Fruit fly (Drosophila melanogaster) whole organism, embryonic: ENCODE measurements around the gene CG15170.

Experiments
- Ada2b ChIP-seq: fragments of 200-800 bp; sonication (Bioruptor generic); IDR thresholded peaks from 2 replicates; pipeline ENCODE4 v1.3.6; 2022; ENCODE audit warnings: missing biosample characterization, missing genetic modification characterization
- Antp ChIP-seq: fragments of 200-800 bp; sonication (Bioruptor generic); optimal IDR thresholded peaks from 3 replicates; lab custom pipeline; 2016; ENCODE audit warnings: missing biosample characterization, missing genetic modification characterization
- Awh ChIP-seq: fragments of 200-800 bp; sonication (Bioruptor generic); IDR thresholded peaks from 2 replicates; pipeline ENCODE4, ENCODE4 v1.3.6; 2022; ENCODE audit warnings: missing biosample characterization, missing genetic modification characterization
- BEAF-32 ChIP-seq: fragments of 200-800 bp; sonication (Bioruptor generic); optimal IDR thresholded peaks from 3 replicates; lab custom pipeline; 2017; ENCODE audit warnings: missing biosample characterization, missing genetic modification characterization, mild to moderate bottlenecking, moderate library complexity, missing genetic modification reagents
- Blimp-1 ChIP-seq: fragments of 200-800 bp; sonication (Bioruptor generic); optimal IDR thresholded peaks from 3 replicates; lab custom pipeline; 2018; ENCODE audit warnings: missing biosample characterization, missing genetic modification characterization, mild to moderate bottlenecking, moderate library complexity, missing genetic modification reagents
- Bteb2 ChIP-seq: fragments of 200-800 bp; sonication (Bioruptor generic); optimal IDR thresholded peaks from 2 replicates; lab custom pipeline; 2016; ENCODE audit warnings: missing biosample characterization, missing genetic modification characterization
- CG10274 ChIP-seq: fragments of 200-800 bp; sonication (Bioruptor generic); optimal IDR thresholded peaks from 3 replicates; lab custom pipeline; 2017; ENCODE audit warnings: missing biosample characterization, mild to moderate bottlenecking, missing genetic modification characterization
- CG11560 ChIP-seq: fragments of 200-800 bp; sonication (Bioruptor generic); IDR thresholded peaks from 3 replicates; pipeline ENCODE4 v1.3.6; 2022; ENCODE audit warnings: missing biosample characterization, missing genetic modification characterization
- CG12219 ChIP-seq: fragments of 200-800 bp; sonication (Bioruptor generic); optimal IDR thresholded peaks from 3 replicates; lab custom pipeline; 2018; ENCODE audit warnings: missing biosample characterization, mild to moderate bottlenecking, missing genetic modification characterization
- CG12769 ChIP-seq: fragments of 200-800 bp; sonication (Bioruptor generic); optimal IDR thresholded peaks from 2 replicates; lab custom pipeline; 2019; ENCODE audit warnings: missing biosample characterization, mild to moderate bottlenecking, missing genetic modification characterization, moderate library complexity
- CG14667 ChIP-seq: fragments of 200-800 bp; sonication (Bioruptor generic); IDR thresholded peaks from 2 replicates; pipeline ENCODE4 v1.3.6; 2022; ENCODE audit warnings: missing biosample characterization, missing genetic modification characterization
- CG14710 ChIP-seq: fragments of 200-800 bp; sonication (Bioruptor generic); optimal IDR thresholded peaks from 3 replicates; lab custom pipeline; 2019; ENCODE audit warnings: missing biosample characterization, mild to moderate bottlenecking, missing genetic modification characterization, moderate library complexity
- CG15601 ChIP-seq: fragments of 200-800 bp; sonication (Bioruptor generic); optimal IDR thresholded peaks from 3 replicates; lab custom pipeline; 2019; ENCODE audit warnings: missing biosample characterization, mild to moderate bottlenecking, missing genetic modification characterization, moderate library complexity
- CG1602 ChIP-seq: fragments of 200-800 bp; sonication (Bioruptor generic); optimal IDR thresholded peaks from 3 replicates; lab custom pipeline; 2016; ENCODE audit warnings: missing biosample characterization, missing genetic modification characterization
- CG16813 ChIP-seq: fragments of 200-800 bp; sonication (Bioruptor generic); IDR thresholded peaks from 3 replicates; pipeline ENCODE4 v1.3.6; 2022; ENCODE audit warnings: missing biosample characterization, missing genetic modification characterization; ENCODE audit not compliant: partially characterized antibody
- CG16815 ChIP-seq: fragments of 200-800 bp; sonication (Bioruptor generic); optimal IDR thresholded peaks from 3 replicates; lab custom pipeline; 2017; ENCODE audit warnings: missing biosample characterization, mild to moderate bottlenecking, missing genetic modification characterization
- CG1792 ChIP-seq: fragments of 200-800 bp; sonication (Bioruptor generic); optimal IDR thresholded peaks from 2 replicates; lab custom pipeline; 2016; ENCODE audit warnings: missing biosample characterization, missing genetic modification characterization
- CG18599 ChIP-seq: fragments of 200-800 bp; sonication (Bioruptor generic); optimal IDR thresholded peaks from 3 replicates; lab custom pipeline; 2017; ENCODE audit warnings: missing biosample characterization, missing genetic modification characterization, mild to moderate bottlenecking, moderate library complexity, missing genetic modification reagents
- CG2120 ChIP-seq: fragments of 200-800 bp; sonication (Bioruptor generic); optimal IDR thresholded peaks from 3 replicates; lab custom pipeline; 2016; ENCODE audit warnings: missing biosample characterization, missing genetic modification characterization
- CG2202 ChIP-seq: fragments of 200-800 bp; sonication (Bioruptor generic); optimal IDR thresholded peaks from 2 replicates; lab custom pipeline; 2018; ENCODE audit warnings: missing biosample characterization, mild to moderate bottlenecking, missing genetic modification characterization
- CG2678 ChIP-seq: fragments of 200-800 bp; sonication (Bioruptor generic); optimal IDR thresholded peaks from 3 replicates; lab custom pipeline; 2019; ENCODE audit warnings: missing biosample characterization, mild to moderate bottlenecking, missing genetic modification characterization, moderate library complexity
- CG3281 ChIP-seq: fragments of 200-800 bp; sonication (Bioruptor generic); optimal IDR thresholded peaks from 3 replicates; lab custom pipeline; 2017; ENCODE audit warnings: missing biosample characterization, mild to moderate bottlenecking, missing genetic modification characterization
- CG4707 ChIP-seq: fragments of 200-800 bp; sonication (Bioruptor generic); optimal IDR thresholded peaks from 2 replicates; lab custom pipeline; 2018; ENCODE audit warnings: missing biosample characterization, mild to moderate bottlenecking, missing genetic modification characterization, moderate library complexity
- CG4730 ChIP-seq: fragments of 200-800 bp; sonication (Bioruptor generic); IDR thresholded peaks from 2 replicates; pipeline ENCODE4 v1.3.6; 2022; ENCODE audit warnings: missing biosample characterization, missing genetic modification characterization
- CG6689 ChIP-seq: fragments of 200-800 bp; sonication (Bioruptor generic); IDR thresholded peaks from 2 replicates; pipeline ENCODE4 v1.3.6; 2022; ENCODE audit warnings: missing biosample characterization, missing genetic modification characterization
- CG6854 ChIP-seq: fragments of 200-800 bp; sonication (Bioruptor generic); optimal IDR thresholded peaks from 3 replicates; lab custom pipeline; 2017; ENCODE audit warnings: missing biosample characterization, mild to moderate bottlenecking, missing genetic modification characterization
- D19B ChIP-seq: fragments of 200-800 bp; sonication (Bioruptor generic); optimal IDR thresholded peaks from 2 replicates; lab custom pipeline; 2017; ENCODE audit warnings: missing biosample characterization, mild to moderate bottlenecking, missing genetic modification characterization
- Max ChIP-seq: fragments of 200-800 bp; sonication (Bioruptor generic); optimal IDR thresholded peaks from 2 replicates; lab custom pipeline; 2016; ENCODE audit warnings: missing biosample characterization, mild to moderate bottlenecking, missing genetic modification characterization
- Ravus ChIP-seq: fragments of 200-800 bp; sonication (Bioruptor generic); IDR thresholded peaks from 2 replicates; pipeline ENCODE4 v1.3.6; 2022; ENCODE audit warnings: missing biosample characterization, missing genetic modification characterization
- Sox102F ChIP-seq: fragments of 200-800 bp; sonication (Bioruptor generic); optimal IDR thresholded peaks from 2 replicates; lab custom pipeline; 2018; ENCODE audit warnings: missing biosample characterization, mild to moderate bottlenecking, missing genetic modification characterization, moderate library complexity
- Spps ChIP-seq: fragments of 200-800 bp; sonication (Bioruptor generic); optimal IDR thresholded peaks from 2 replicates; lab custom pipeline; 2018; ENCODE audit warnings: missing biosample characterization, mild to moderate bottlenecking, missing genetic modification characterization
- ato ChIP-seq: fragments of 200-800 bp; sonication (Bioruptor generic); IDR thresholded peaks from 2 replicates; pipeline ENCODE4 v1.3.6; 2022; ENCODE audit warnings: missing biosample characterization, missing genetic modification characterization; ENCODE audit not compliant: partially characterized antibody
- cato ChIP-seq: fragments of 200-800 bp; sonication (Bioruptor generic); optimal IDR thresholded peaks from 2 replicates; lab custom pipeline; 2016; ENCODE audit warnings: missing biosample characterization, missing genetic modification characterization, borderline replicate concordance
- chinmo ChIP-seq: fragments of 200-800 bp; sonication (Bioruptor generic); IDR thresholded peaks from 4 replicates; pipeline ENCODE4 v1.3.6; 2022; ENCODE audit warnings: missing biosample characterization, missing genetic modification characterization; ENCODE audit not compliant: partially characterized antibody
- disco-r ChIP-seq: fragments of 200-800 bp; sonication (Bioruptor generic); optimal IDR thresholded peaks from 2 replicates; lab custom pipeline; 2016; ENCODE audit warnings: missing biosample characterization, missing genetic modification characterization
- fu2 ChIP-seq: fragments of 200-800 bp; sonication (Bioruptor generic); optimal IDR thresholded peaks from 2 replicates; lab custom pipeline; 2016; ENCODE audit warnings: missing biosample characterization, missing genetic modification characterization
- ken ChIP-seq: fragments of 200-800 bp; sonication (Bioruptor generic); IDR thresholded peaks from 3 replicates; pipeline ENCODE4 v1.3.6; 2022; ENCODE audit warnings: missing biosample characterization, missing genetic modification characterization
- mirr ChIP-seq: fragments of 200-800 bp; sonication (Bioruptor generic); optimal IDR thresholded peaks from 3 replicates; lab custom pipeline; 2018; ENCODE audit warnings: missing biosample characterization, mild to moderate bottlenecking, missing genetic modification characterization
- peb ChIP-seq: fragments of 200-800 bp; sonication (Bioruptor generic); IDR thresholded peaks from 2 replicates; pipeline ENCODE4 v1.3.6; 2022; ENCODE audit warnings: missing biosample characterization, missing genetic modification characterization
- pita ChIP-seq: fragments of 200-800 bp; sonication (Bioruptor generic); optimal IDR thresholded peaks from 2 replicates; lab custom pipeline; 2017; ENCODE audit warnings: missing biosample characterization, mild to moderate bottlenecking, missing genetic modification characterization
- pzg ChIP-seq: fragments of 200-800 bp; sonication (Bioruptor generic); optimal IDR thresholded peaks from 3 replicates; lab custom pipeline; 2018; ENCODE audit warnings: missing biosample characterization, mild to moderate bottlenecking, missing genetic modification characterization, moderate library complexity
- tgo ChIP-seq: fragments of 200-800 bp; sonication (Bioruptor generic); IDR thresholded peaks from 3 replicates; pipeline ENCODE4 v1.3.6; 2022; ENCODE audit warnings: missing biosample characterization, missing genetic modification characterization
- ttk ChIP-seq: fragments of 200-800 bp; sonication (Bioruptor generic); IDR thresholded peaks from 2 replicates; pipeline ENCODE4 v2.1.2; 2022; ENCODE audit warnings: missing biosample characterization, missing genetic modification characterization
- vvl ChIP-seq: fragments of 200-800 bp; sonication (Bioruptor generic); IDR thresholded peaks from 2 replicates; pipeline ENCODE4 v1.3.6; 2022; ENCODE audit warnings: missing biosample characterization, missing genetic modification characterization
- wdn ChIP-seq: fragments of 200-800 bp; sonication (Bioruptor generic); IDR thresholded peaks from 2 replicates; pipeline ENCODE4 v1.3.6; 2022; ENCODE audit warnings: missing biosample characterization, missing genetic modification characterization
- wek ChIP-seq: fragments of 200-800 bp; sonication (Bioruptor generic); optimal IDR thresholded peaks from 3 replicates; lab custom pipeline; 2018; ENCODE audit warnings: missing biosample characterization, mild to moderate bottlenecking, missing genetic modification characterization, moderate library complexity
- zfh1 ChIP-seq: fragments of 200-800 bp; sonication (Bioruptor generic); IDR thresholded peaks from 3 replicates; pipeline ENCODE4 v1.3.6; 2022; ENCODE audit warnings: missing biosample characterization, missing genetic modification characterization

CG15170 gene

dm6 chr2L:19021278-19022220, 31.5 kb upstream of the CG15170 start (continued):
- peak; percentile 91 for TF ChIP-seq CG18599
- TF ChIP-seq CG4707 (GFP tag; lab: Kevin White, UChicago), result peak; percentile 24
- no peak for TF ChIP-seq CG12769 (tag; lab: Kevin White, UChicago)
- peak; percentile 73 for TF ChIP-seq CG3281
- no peak for TF ChIP-seq disco-r (GFP tag; lab: Kevin White, UChicago)
- no peak for TF ChIP-seq ato (GFP tag; lab: Robert Waterston, UW)
- TF ChIP-seq wdn (GFP tag; lab: Robert Waterston, UW), result peak; percentile 47; the same call in 1 of the 2 replicates
- peak; percentile 76 for TF ChIP-seq CG2120 (GFP tag; lab: Kevin White, UChicago)
- peak; percentile 66 for TF ChIP-seq CG12219 (GFP tag; lab: Kevin White, UChicago)
- TF ChIP-seq tgo (GFP tag; lab: Robert Waterston, UW), result peak; percentile 86
- peak; percentile 40 for TF ChIP-seq cato (GFP tag; lab: Kevin White, UChicago)
- no peak for TF ChIP-seq BEAF-32 (GFP tag; lab: Kevin White, UChicago)
- no peak for TF ChIP-seq wek (GFP tag; lab: Kevin White, UChicago)
- TF ChIP-seq vvl (GFP tag; lab: Robert Waterston, UW), result peak; percentile 76
- peak; percentile 90 for TF ChIP-seq CG2678 (tag; lab: Kevin White, UChicago)
- no peak; the same call in 1 of the 2 replicates for TF ChIP-seq peb (GFP tag; lab: Robert Waterston, UW)
- peak; percentile 84 for TF ChIP-seq Sox102F (GFP tag; lab: Kevin White, UChicago)
- peak; percentile 84 for TF ChIP-seq CG15601 (tag; lab: Kevin White, UChicago)
- TF ChIP-seq fu2, result peak; percentile 4
- TF ChIP-seq ttk, result peak; percentile 65; the same call in 1 of the 2 replicates
- peak; percentile 36 for TF ChIP-seq CG14667 (GFP tag; lab: Robert Waterston, UW)
- TF ChIP-seq CG1602, result peak; percentile 68
- peak; percentile 56 for TF ChIP-seq CG14710 (tag; lab: Kevin White, UChicago)
- TF ChIP-seq Bteb2 (GFP tag; lab: Kevin White, UChicago), result peak; percentile 1
- TF ChIP-seq CG16813 (GFP tag; lab: Robert Waterston, UW), result no peak
- peak; percentile 71 for TF ChIP-seq CG6689 (GFP tag; lab: Robert Waterston, UW)
- TF ChIP-seq Antp (GFP tag; lab: Kevin White, UChicago), result peak; percentile 42
- TF ChIP-seq Ravus (GFP tag; lab: Robert Waterston, UW), result no peak
- peak; percentile 49 for TF ChIP-seq mirr (GFP tag; lab: Kevin White, UChicago)
- TF ChIP-seq Ada2b (GFP tag; lab: Robert Waterston, UW), result peak; percentile 65
- TF ChIP-seq Awh, result 0 out of 2 replicates have a peak, but pooled peaks have one; percentile 34
- 0 out of 3 replicates have a peak, but pooled peaks have one; percentile 12 for TF ChIP-seq CG11560
- TF ChIP-seq CG6854 (GFP tag; lab: Kevin White, UChicago), result peak; percentile 73
- TF ChIP-seq Blimp-1, result peak; percentile 65
- TF ChIP-seq pzg (GFP tag; lab: Kevin White, UChicago), result no peak
- 0 out of 4 replicates have a peak, but pooled peaks have one; percentile 51 for TF ChIP-seq chinmo (GFP tag; lab: Robert Waterston, UW)
- TF ChIP-seq zfh1 (GFP tag; lab: Robert Waterston, UW), result peak; percentile 88
- peak; percentile 60 for TF ChIP-seq Max
- TF ChIP-seq D19B (GFP tag; lab: Kevin White, UChicago), result peak; percentile 52
- TF ChIP-seq CG4730, result 0 out of 2 replicates have a peak, but pooled peaks have one; percentile 6
- peak; percentile 66 for TF ChIP-seq CG2202 (tag; lab: Kevin White, UChicago)
- TF ChIP-seq ken (GFP tag; lab: Robert Waterston, UW), result peak; percentile 68; the same call in 1 of the 3 replicates
- peak; percentile 11 for TF ChIP-seq CG10274 (GFP tag; lab: Kevin White, UChicago)
- no peak for TF ChIP-seq pita
- TF ChIP-seq Spps (tag; lab: Kevin White, UChicago), result peak; percentile 49
- no peak for TF ChIP-seq CG1792 (GFP tag; lab: Kevin White, UChicago)
- peak; percentile 51 for TF ChIP-seq CG16815 (GFP tag; lab: Kevin White, UChicago)
